Worm (Caenorhabditis elegans) whole organism, young adult: Measurements from ENCODE around the gene Y38E10A.2.
A peak's percentile ranks its signal among the peaks of the same experiment; 100 is the strongest.

Source experiments
- aptf-2 ChIP-seq: fragments of 200-800 bp; sonication (Bioruptor generic); conservative IDR thresholded peaks from 2 replicates; pipeline ENCODE4 v1.3.6; 2022; ENCODE audit warnings: missing genetic modification reagents, missing genetic modification characterization, missing compliant biosample characterization
- attf-5 ChIP-seq: fragments of 200-800 bp; sonication (Bioruptor generic); optimal IDR thresholded peaks from 2 replicates; lab custom pipeline; 2018; ENCODE audit warnings: mild to moderate bottlenecking, missing genetic modification characterization, missing compliant biosample characterization
- efl-1 ChIP-seq: fragments of 150-350 bp; optimal IDR thresholded peaks from 2 replicates; lab custom pipeline; 2014; ENCODE audit warnings: missing biosample characterization, missing genetic modification reagents, missing genetic modification characterization

ce11 chrII:12542594-12542997 is 30.8 kb downstream of the Y38E10A.2 start:
- TF ChIP-seq attf-5 (GFP tag; lab: Kevin White, UChicago) (no peak), aptf-2 (no peak), efl-1 (GFP tag; lab: Kevin White, UChicago) (peak; percentile 21)
